Fruit fly (Drosophila melanogaster) whole organism, prepupa: ENCODE results near the gene Nepl7.

Source experiments
- Blimp-1 ChIP-seq: fragments of 200-800 bp; sonication (Bioruptor generic); optimal IDR thresholded peaks from 3 replicates; lab custom pipeline; 2017; ENCODE audit warnings: missing biosample characterization, missing genetic modification characterization, mild to moderate bottlenecking, moderate library complexity, missing genetic modification reagents
- CG10631 ChIP-seq: fragments of 200-800 bp; sonication (Bioruptor generic); optimal IDR thresholded peaks from 2 replicates; lab custom pipeline; 2016; ENCODE audit warnings: missing biosample characterization, missing genetic modification characterization
- CG10669 ChIP-seq: fragments of 200-800 bp; sonication (Bioruptor generic); optimal IDR thresholded peaks from 3 replicates; lab custom pipeline; 2018; ENCODE audit warnings: missing biosample characterization, mild to moderate bottlenecking, missing genetic modification characterization, moderate library complexity
- CG16779 ChIP-seq: fragments of 200-800 bp; sonication (Bioruptor generic); optimal IDR thresholded peaks from 3 replicates; lab custom pipeline; 2017; ENCODE audit warnings: missing biosample characterization, mild to moderate bottlenecking, missing genetic modification characterization
- CG3032 ChIP-seq: fragments of 200-800 bp; optimal IDR thresholded peaks from 2 replicates; lab custom pipeline; 2019; ENCODE audit warnings: missing biosample characterization, mild to moderate bottlenecking, missing genetic modification characterization, moderate library complexity
- CG34406 ChIP-seq: fragments of 200-800 bp; sonication (Bioruptor generic); optimal IDR thresholded peaks from 3 replicates; lab custom pipeline; 2016; ENCODE audit warnings: missing biosample characterization, missing genetic modification characterization
- CG3919 ChIP-seq: fragments of 200-800 bp; sonication (Bioruptor generic); optimal IDR thresholded peaks from 3 replicates; lab custom pipeline; 2016; ENCODE audit warnings: missing biosample characterization, missing genetic modification characterization
- CG4318 ChIP-seq: fragments of 200-800 bp; sonication (Bioruptor generic); optimal IDR thresholded peaks from 3 replicates; lab custom pipeline; 2017; ENCODE audit warnings: missing biosample characterization, mild to moderate bottlenecking, missing genetic modification characterization
- CG6792 ChIP-seq: fragments of 200-800 bp; sonication (Bioruptor generic); optimal IDR thresholded peaks from 3 replicates; lab custom pipeline; 2016; ENCODE audit warnings: missing biosample characterization, missing genetic modification characterization
- CG6808 ChIP-seq: fragments of 200-800 bp; sonication (Bioruptor generic); optimal IDR thresholded peaks from 3 replicates; lab custom pipeline; 2017; ENCODE audit warnings: missing biosample characterization, missing genetic modification characterization, mild to moderate bottlenecking, moderate library complexity, missing genetic modification reagents
- CG6854 ChIP-seq: fragments of 200-800 bp; sonication (Bioruptor generic); optimal IDR thresholded peaks from 2 replicates; lab custom pipeline; 2017; ENCODE audit warnings: missing biosample characterization, mild to moderate bottlenecking, missing genetic modification characterization
- CG7368 ChIP-seq: fragments of 200-800 bp; sonication (Bioruptor generic); optimal IDR thresholded peaks from 3 replicates; lab custom pipeline; 2016; ENCODE audit warnings: missing biosample characterization, missing genetic modification characterization
- CG8119 ChIP-seq: fragments of 200-800 bp; sonication (Bioruptor generic); IDR thresholded peaks from 3 replicates; pipeline ENCODE4 v1.3.6; 2022; ENCODE audit warnings: missing biosample characterization, missing genetic modification characterization
- CG8319 ChIP-seq: fragments of 200-800 bp; sonication (Bioruptor generic); optimal IDR thresholded peaks from 3 replicates; lab custom pipeline; 2016; ENCODE audit warnings: missing biosample characterization, missing genetic modification characterization
- CG8632 ChIP-seq: fragments of 200-800 bp; sonication (Bioruptor generic); optimal IDR thresholded peaks from 3 replicates; lab custom pipeline; 2016; ENCODE audit warnings: missing biosample characterization, missing genetic modification characterization
- CG9139 ChIP-seq: fragments of 200-800 bp; sonication (Bioruptor generic); optimal IDR thresholded peaks from 3 replicates; lab custom pipeline; 2017; ENCODE audit warnings: missing biosample characterization, mild to moderate bottlenecking, missing genetic modification characterization
- Eip75B ChIP-seq: fragments of 200-800 bp; sonication (Bioruptor generic); optimal IDR thresholded peaks from 3 replicates; lab custom pipeline; 2016; ENCODE audit warnings: missing biosample characterization, missing genetic modification characterization
- Ets21C ChIP-seq: fragments of 200-800 bp; sonication (Bioruptor generic); optimal IDR thresholded peaks from 3 replicates; lab custom pipeline; 2016; ENCODE audit warnings: missing biosample characterization, missing genetic modification characterization
- Ets96B ChIP-seq: fragments of 200-800 bp; optimal IDR thresholded peaks from 2 replicates; lab custom pipeline; 2019; ENCODE audit warnings: missing biosample characterization, mild to moderate bottlenecking, missing genetic modification characterization, moderate library complexity
- Hr38 ChIP-seq: sonication (Bioruptor generic); optimal IDR thresholded peaks from 2 replicates; lab custom pipeline; 2016; ENCODE audit warnings: missing biosample characterization, missing genetic modification characterization
- Hr39 ChIP-seq: fragments of 200-800 bp; sonication (Bioruptor generic); optimal IDR thresholded peaks from 2 replicates; lab custom pipeline; 2016; ENCODE audit warnings: missing biosample characterization, missing genetic modification characterization
- Met ChIP-seq: fragments of 200-800 bp; sonication (Bioruptor generic); optimal IDR thresholded peaks from 3 replicates; lab custom pipeline; 2016; ENCODE audit warnings: missing biosample characterization, missing genetic modification characterization
- Sox102F ChIP-seq: fragments of 200-800 bp; sonication (Bioruptor generic); optimal IDR thresholded peaks from 2 replicates; lab custom pipeline; 2016; ENCODE audit warnings: missing biosample characterization, mild to moderate bottlenecking, missing genetic modification characterization
- Sox14 ChIP-seq: fragments of 200-800 bp; sonication (Bioruptor generic); optimal IDR thresholded peaks from 3 replicates; lab custom pipeline; 2016; ENCODE audit warnings: missing biosample characterization, missing genetic modification characterization
- Sox15 ChIP-seq: fragments of 200-800 bp; sonication (Bioruptor generic); optimal IDR thresholded peaks from 3 replicates; lab custom pipeline; 2016; ENCODE audit warnings: missing biosample characterization, missing genetic modification characterization
- acj6 ChIP-seq: fragments of 200-800 bp; sonication (Bioruptor generic); optimal IDR thresholded peaks from 3 replicates; lab custom pipeline; 2016; ENCODE audit warnings: missing biosample characterization, missing genetic modification characterization
- cyc ChIP-seq: fragments of 200-800 bp; sonication (Bioruptor generic); optimal IDR thresholded peaks from 3 replicates; lab custom pipeline; 2016; ENCODE audit warnings: missing biosample characterization, missing genetic modification characterization
- dac ChIP-seq: fragments of 200-800 bp; sonication (Bioruptor generic); optimal IDR thresholded peaks from 2 replicates; lab custom pipeline; 2017; ENCODE audit warnings: missing biosample characterization, mild to moderate bottlenecking, missing genetic modification characterization
- dsx ChIP-seq: fragments of 200-800 bp; optimal IDR thresholded peaks from 3 replicates; lab custom pipeline; 2019; ENCODE audit warnings: missing biosample characterization, mild to moderate bottlenecking, missing genetic modification characterization, moderate library complexity; ENCODE audit not compliant: poor library complexity, severe bottlenecking
- esn ChIP-seq: fragments of 200-800 bp; sonication (Bioruptor generic); optimal IDR thresholded peaks from 2 replicates; lab custom pipeline; 2016; ENCODE audit warnings: missing biosample characterization, mild to moderate bottlenecking, missing genetic modification characterization, moderate library complexity
- fd59A ChIP-seq: fragments of 200-800 bp; sonication (Bioruptor generic); optimal IDR thresholded peaks from 2 replicates; lab custom pipeline; 2017; ENCODE audit warnings: missing biosample characterization, mild to moderate bottlenecking, missing genetic modification characterization, missing genetic modification reagents
- fd85E ChIP-seq: fragments of 200-800 bp; sonication (Bioruptor generic); optimal IDR thresholded peaks from 3 replicates; lab custom pipeline; 2016; ENCODE audit warnings: missing biosample characterization, missing genetic modification characterization
- lz ChIP-seq: fragments of 200-800 bp; sonication (Bioruptor generic); optimal IDR thresholded peaks from 3 replicates; lab custom pipeline; 2016; ENCODE audit warnings: missing biosample characterization, missing genetic modification characterization
- spab ChIP-seq: fragments of 200-800 bp; sonication (Bioruptor generic); optimal IDR thresholded peaks from 2 replicates; lab custom pipeline; 2017; ENCODE audit warnings: missing biosample characterization, mild to moderate bottlenecking, missing genetic modification characterization, missing genetic modification reagents
- svp ChIP-seq: fragments of 200-800 bp; sonication (Bioruptor generic); peaks from one replicate; lab custom pipeline; 2016; ENCODE audit warnings: missing biosample characterization, missing genetic modification characterization

Nepl7 gene

DNA sequence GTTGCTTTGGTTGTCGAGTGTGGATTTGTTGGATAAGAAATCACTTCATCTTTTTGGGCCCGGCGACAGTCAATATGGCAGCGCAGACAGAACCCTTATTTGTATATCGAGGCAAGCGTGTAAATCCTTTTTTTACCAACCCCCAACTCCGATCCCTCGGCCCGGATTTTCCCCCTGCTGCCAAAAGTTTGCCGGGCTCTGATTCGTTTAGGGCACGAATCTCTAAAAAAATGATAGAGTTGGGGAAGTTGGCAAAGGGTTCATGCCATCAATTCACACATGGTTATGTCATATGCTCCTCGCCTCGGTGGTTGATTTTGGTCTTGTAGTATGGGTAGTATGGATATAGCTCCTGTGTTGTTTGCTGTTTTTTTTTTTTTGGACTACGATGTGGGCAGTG lies 17.3 kb upstream of the Nepl7 start:
- TF ChIP-seq Sox14 (GFP tag; lab: Kevin White, UChicago) = no peak
- no peak for TF ChIP-seq svp
- no peak for TF ChIP-seq CG4318 (GFP tag; lab: Kevin White, UChicago)
- TF ChIP-seq Sox102F (GFP tag; lab: Kevin White, UChicago) = no peak
- TF ChIP-seq CG10631 = no peak
- no peak for TF ChIP-seq cyc (GFP tag; lab: Kevin White, UChicago)
- TF ChIP-seq CG10669 (GFP tag; lab: Kevin White, UChicago) = no peak
- no peak for TF ChIP-seq Blimp-1
- TF ChIP-seq Sox15 = no peak
- TF ChIP-seq CG6854 (GFP tag; lab: Kevin White, UChicago) = no peak
- no peak for TF ChIP-seq CG3919 (GFP tag; lab: Kevin White, UChicago)
- no peak for TF ChIP-seq CG6808 (GFP tag; lab: Kevin White, UChicago)
- no peak for TF ChIP-seq CG9139 (GFP tag; lab: Kevin White, UChicago)
- no peak for TF ChIP-seq spab (GFP tag; lab: Kevin White, UChicago)
- no peak for TF ChIP-seq fd85E (GFP tag; lab: Kevin White, UChicago)
- TF ChIP-seq CG8119 (GFP tag; lab: Robert Waterston, UW) = no peak
- no peak for TF ChIP-seq Met (GFP tag; lab: Kevin White, UChicago)
- no peak for TF ChIP-seq CG3032 (tag; lab: Kevin White, UChicago)

DNA sequence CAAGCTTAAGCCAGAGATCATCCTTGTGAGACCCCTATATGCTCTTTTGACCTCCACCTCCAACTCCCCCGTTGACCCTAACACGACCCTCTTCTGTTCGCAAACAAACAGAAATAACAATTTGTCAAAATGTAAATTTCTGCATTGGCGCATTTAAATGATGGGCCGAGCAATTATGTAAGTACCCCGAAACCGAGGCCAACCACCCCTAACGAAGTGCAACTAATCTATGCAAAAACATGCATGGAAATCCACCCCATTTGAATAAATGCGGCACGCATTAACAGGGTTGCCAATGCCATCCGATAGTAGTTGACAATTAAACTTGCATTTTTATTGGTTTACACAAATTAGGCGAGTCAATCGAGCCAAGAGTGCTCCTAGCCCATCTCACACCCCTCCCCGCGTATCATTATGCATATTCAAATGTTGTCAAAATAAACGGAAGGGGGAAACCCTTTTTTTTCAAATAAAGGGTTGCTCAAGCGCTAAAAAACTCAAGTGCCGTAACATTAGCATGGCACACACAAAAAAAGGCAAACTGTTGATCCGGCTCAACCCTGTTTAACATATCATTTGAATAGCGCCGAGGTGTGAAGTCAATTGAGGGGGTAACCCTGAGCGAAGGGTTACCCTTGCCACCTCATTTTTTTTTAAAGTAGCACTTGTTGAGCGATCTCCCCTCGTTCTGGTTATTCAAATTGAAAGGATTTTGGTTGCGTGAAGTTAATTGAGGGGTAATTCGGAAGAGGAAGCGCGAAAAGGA lies 12.3 kb upstream of the Nepl7 start:
- no peak for TF ChIP-seq cyc (GFP tag; lab: Kevin White, UChicago)
- peak; percentile 19 for TF ChIP-seq Hr39 (GFP tag; lab: Kevin White, UChicago)

DNA sequence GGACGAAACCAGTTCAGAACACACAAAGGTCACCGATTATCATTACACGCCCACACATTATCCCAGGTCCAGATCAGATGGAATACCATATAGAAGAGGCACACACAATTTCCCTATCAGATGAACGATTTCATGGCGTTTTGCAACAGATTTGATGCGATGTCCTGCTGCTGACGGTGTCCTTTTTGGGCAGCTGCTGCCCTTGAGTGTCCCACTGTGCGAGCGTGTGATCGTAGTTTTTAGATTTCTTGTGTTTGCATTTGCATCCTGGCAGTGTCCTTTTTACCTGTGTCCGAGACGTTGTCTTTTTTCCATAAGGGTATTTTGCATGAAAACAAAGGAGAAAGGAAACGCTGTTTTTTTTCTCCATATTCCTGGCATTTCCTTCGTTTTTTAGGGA lies 9.8 kb upstream of the Nepl7 start:
- TF ChIP-seq CG8632 (GFP tag; lab: Kevin White, UChicago) = no peak
- no peak for TF ChIP-seq dac (GFP tag; lab: Kevin White, UChicago)
- TF ChIP-seq Hr38 = no peak
- no peak for TF ChIP-seq acj6 (GFP tag; lab: Kevin White, UChicago)
- TF ChIP-seq CG3032 (tag; lab: Kevin White, UChicago) = no peak
- no peak for TF ChIP-seq lz (GFP tag; lab: Kevin White, UChicago)
- no peak for TF ChIP-seq CG9139 (GFP tag; lab: Kevin White, UChicago)
- TF ChIP-seq CG16779 (tag; lab: Kevin White, UChicago) = no peak
- TF ChIP-seq CG34406 (GFP tag; lab: Kevin White, UChicago) = no peak
- no peak for TF ChIP-seq Ets96B (tag; lab: Kevin White, UChicago)
- no peak for TF ChIP-seq fd59A (GFP tag; lab: Kevin White, UChicago)
- no peak for TF ChIP-seq CG7368 (GFP tag; lab: Kevin White, UChicago)
- TF ChIP-seq esn (GFP tag; lab: Kevin White, UChicago) = no peak
- no peak for TF ChIP-seq CG8319 (GFP tag; lab: Kevin White, UChicago)
- TF ChIP-seq dsx (GFP tag; lab: Kevin White, UChicago) = no peak
- no peak for TF ChIP-seq Sox102F (GFP tag; lab: Kevin White, UChicago)
- no peak for TF ChIP-seq CG6792 (GFP tag; lab: Kevin White, UChicago)
- no peak for TF ChIP-seq Eip75B (GFP tag; lab: Kevin White, UChicago)
- no peak for TF ChIP-seq Ets21C (GFP tag; lab: Kevin White, UChicago)
- TF ChIP-seq fd85E (GFP tag; lab: Kevin White, UChicago) = no peak
- TF ChIP-seq, all 60 proteins: peak for 0
